Worm (Caenorhabditis elegans) whole organism, L1 larva: ENCODE data around the gene scl-26.

Experiments used
- ama-1 ChIP-seq: fragments of 150-350 bp; optimal IDR thresholded peaks from 2 replicates; lab custom pipeline; 2014
- dpl-1 ChIP-seq, 3 experiments: fragments of 150-350 bp in 2 of 3; sonication (generic microtip) in 1 of 3; optimal IDR thresholded peaks; 2 replicates each; lab custom pipeline; 2014 to 2017; ENCODE audit warnings: missing biosample characterization in 3 of 3, missing genetic modification characterization in 3 of 3, missing genetic modification reagents in 3 of 3
- pqm-1 ChIP-seq: sonication (generic microtip); optimal IDR thresholded peaks from 3 replicates; lab custom pipeline; 2017; ENCODE audit warnings: missing biosample characterization, missing genetic modification characterization
- rnt-1 ChIP-seq: sonication (generic microtip); optimal IDR thresholded peaks from 2 replicates; lab custom pipeline; 2016; ENCODE audit warnings: mild to moderate bottlenecking, missing genetic modification characterization, moderate library complexity, missing compliant biosample characterization

DNA sequence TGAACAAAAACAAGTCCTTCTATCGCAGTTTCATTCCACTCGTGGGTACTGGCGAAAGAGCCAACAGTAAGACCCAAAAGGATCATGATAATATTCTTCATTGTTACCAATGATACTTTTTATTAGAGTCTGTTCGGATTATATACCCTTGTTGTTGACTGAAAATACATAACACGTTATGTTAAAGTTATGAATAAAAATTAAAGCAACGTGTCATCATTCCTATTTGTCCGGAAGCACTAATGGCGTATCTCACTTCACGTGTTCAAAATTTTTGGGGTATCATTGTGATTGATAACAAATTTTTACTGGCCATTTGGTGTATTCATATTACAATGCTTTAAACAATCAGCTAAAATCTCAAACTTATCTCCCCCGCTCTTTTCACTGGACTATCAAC lies at the start of gene scl-26:
- TF ChIP-seq rnt-1 (tag; lab: Kevin White, UChicago) (no peak), dpl-1 (GFP tag; optimal IDR thresholded peaks at IDR 0.05; lab: Kevin White, UChicago) (no peak), ama-1 (lab: Kevin White, UChicago) (no peak), pqm-1 (tag; lab: Kevin White, UChicago) (no peak)
